Worm (Caenorhabditis elegans): ENCODE data around the gene pes-10.

pes-10 gene

DNA sequence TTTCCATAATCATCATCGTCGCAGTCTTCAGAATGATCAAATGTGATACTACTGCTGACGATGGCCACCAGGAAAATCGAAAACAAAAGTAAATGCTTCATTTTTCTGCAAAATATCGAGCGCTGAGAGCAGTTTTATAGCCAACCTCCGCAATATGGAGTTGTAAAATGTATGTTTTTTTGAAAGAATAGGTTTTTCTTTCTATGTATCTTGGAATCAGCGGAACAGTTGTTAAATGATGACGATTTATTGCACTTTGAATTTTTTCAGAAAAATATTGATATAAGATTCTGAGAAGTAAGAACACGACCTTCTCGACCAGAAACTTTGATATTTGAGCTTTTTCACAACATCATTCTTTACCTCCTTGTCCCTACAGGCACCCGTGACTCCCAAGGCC is 18.8 kb downstream of the pes-10 start, which contains the start of gene Y46G5A.23:
TSS of gene Y46G5A.23 (minus strand) at position 101 of the 400 bp plus-strand sequence.
- no peak for TF ChIP-seq unc-62 (GFP tag; optimal IDR thresholded peaks at IDR 0.05)

- no peak for TF ChIP-seq unc-62 (GFP tag; optimal IDR thresholded peaks at IDR 0.05)
These were observed 20.9 kb downstream of the pes-10 start, which contains the start of gene Y46G5A.38 for ce11 chrII:12826752-12827151. Y46G5A.38 (plus strand) TSS chrII:12827052.

ce11 chrII:12824463-12824862 is 23.2 kb downstream of the pes-10 start:
- no peak for TF ChIP-seq unc-62 (GFP tag; optimal IDR thresholded peaks at IDR 0.05)

DNA sequence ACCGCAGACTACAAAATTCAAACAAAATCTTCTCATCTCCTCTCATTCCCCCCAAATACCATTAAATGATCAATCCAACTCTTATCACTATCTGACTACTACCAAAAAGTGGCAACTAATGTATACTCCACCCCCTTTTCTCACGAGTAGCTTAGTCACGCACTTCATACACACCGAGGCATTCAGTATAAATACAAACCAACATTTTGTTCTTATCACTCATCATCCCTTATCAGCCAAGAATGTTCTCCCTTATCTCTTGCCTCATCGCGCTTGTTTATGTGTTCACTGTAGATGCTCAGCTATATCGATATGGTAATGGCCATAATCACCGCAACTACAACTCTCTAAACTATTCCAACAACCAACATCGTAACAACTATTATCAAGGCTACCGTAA is 24.2 kb downstream of the pes-10 start, which contains the start of gene Y46G5A.36:
TSS of gene Y46G5A.36 (plus strand) at position 243 of the 400 bp plus-strand sequence.
- no peak for TF ChIP-seq unc-62 (GFP tag; optimal IDR thresholded peaks at IDR 0.05)

ce11 chrII:12819979-12820378 is 27.7 kb downstream of the pes-10 start:
- TF ChIP-seq unc-62 (GFP tag; optimal IDR thresholded peaks at IDR 0.05), result no peak

ce11 chrII:12818488-12818887 is 29.1 kb downstream of the pes-10 start, which contains the start of gene Y46G5A.22:
Y46G5A.22 (minus strand) TSS chrII:12818588.
- no peak for TF ChIP-seq unc-62 (GFP tag; optimal IDR thresholded peaks at IDR 0.05)

DNA sequence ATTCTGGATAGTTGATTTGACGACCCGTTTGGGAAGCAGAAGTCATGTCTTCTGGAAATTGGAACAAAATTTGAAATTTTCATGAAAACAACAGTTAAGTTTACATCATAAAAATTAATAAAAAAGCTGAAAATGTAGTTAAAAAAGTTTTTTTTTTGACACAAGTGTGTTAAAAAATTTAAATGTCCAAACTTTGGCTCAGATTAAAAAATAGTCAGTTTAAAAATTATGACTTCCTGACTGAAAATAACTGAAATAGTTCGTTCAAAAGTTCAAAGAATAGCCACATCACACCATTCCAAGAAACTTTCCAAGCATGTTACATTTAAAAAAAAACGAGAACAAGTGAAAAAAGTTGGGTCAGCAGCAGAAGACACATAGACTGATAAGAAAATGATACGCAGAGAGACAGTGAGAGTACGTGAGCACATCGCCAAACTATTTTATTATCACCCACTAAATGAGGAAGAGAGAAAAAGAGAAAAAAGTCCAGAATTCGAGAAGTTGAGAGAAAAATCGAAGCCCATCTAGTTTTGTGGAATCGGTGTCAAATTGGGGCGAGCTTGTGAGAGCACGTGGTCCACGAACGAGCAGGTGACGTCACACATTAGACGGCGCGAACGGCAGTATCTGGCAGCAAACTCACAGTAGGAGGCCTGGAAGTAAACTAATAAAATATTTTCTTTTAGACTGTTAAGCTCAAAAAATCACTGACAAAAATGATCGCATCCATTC is 31.1 kb downstream of the pes-10 start, which contains the start of gene acl-7:
TSS of gene acl-7 (minus strand) at position 51 of the 735 bp plus-strand sequence.
- TF ChIP-seq unc-62 (GFP tag; optimal IDR thresholded peaks at IDR 0.05), result no peak

DNA sequence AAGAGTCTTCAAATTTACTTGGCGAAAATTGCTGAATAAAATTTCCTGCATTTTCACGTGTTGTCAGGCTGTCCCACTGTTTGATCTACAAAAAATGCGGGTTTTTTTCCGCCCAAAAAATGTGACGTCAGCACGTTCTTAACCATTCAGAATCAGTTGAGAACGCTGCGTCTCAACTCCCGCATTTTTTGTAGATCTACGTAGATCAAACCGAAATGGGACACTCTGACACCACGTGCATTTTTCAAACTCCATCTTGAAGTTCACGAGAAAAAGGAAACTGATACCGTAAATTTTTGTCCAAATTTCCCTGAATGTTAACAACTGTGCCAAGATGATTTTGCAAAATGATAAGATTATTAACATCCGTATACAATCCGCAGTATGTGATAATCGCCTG is 34.4 kb downstream of the pes-10 start:
- no peak for TF ChIP-seq unc-62 (GFP tag; optimal IDR thresholded peaks at IDR 0.05)

- no peak for TF ChIP-seq unc-62 (GFP tag; optimal IDR thresholded peaks at IDR 0.05)
These were observed 36.9 kb downstream of the pes-10 start, which contains the start of gene Y46G5A.20 for ce11 chrII:12810709-12811108. Y46G5A.20 (plus strand) TSS chrII:12811009.

- TF ChIP-seq unc-62 (GFP tag; optimal IDR thresholded peaks at IDR 0.05), result no peak
These were observed 37.9 kb downstream of the pes-10 start for ce11 chrII:12809725-12810124.

DNA sequence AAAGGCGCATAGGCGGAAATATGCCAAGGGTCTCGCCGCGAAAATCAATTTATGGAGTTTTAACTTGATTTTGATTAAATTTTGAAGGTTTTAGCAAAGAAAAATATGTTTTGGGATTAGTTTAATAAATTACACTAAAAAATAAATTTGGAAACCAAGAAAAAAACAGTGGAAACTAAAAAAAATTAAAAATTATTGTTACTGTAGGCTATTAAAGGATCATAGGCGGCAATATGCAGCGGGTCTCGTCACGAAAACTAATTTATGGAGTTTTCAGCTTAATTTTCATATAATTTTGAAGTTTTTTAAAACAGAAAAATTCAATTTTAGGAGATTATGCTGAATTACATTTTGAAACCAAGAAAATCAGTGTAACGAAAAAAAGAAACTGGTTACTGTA is 38.9 kb downstream of the pes-10 start:
- TF ChIP-seq unc-62 (GFP tag; optimal IDR thresholded peaks at IDR 0.05), result no peak

- TF ChIP-seq unc-62 (GFP tag; optimal IDR thresholded peaks at IDR 0.05), result no peak
These were observed 40.9 kb downstream of the pes-10 start, which contains the start of gene spds-1 for ce11 chrII:12806602-12807182. spds-1 (plus strand) TSS chrII:12806899.

- TF ChIP-seq unc-62 (GFP tag; optimal IDR thresholded peaks at IDR 0.05), result no peak
These were observed 41.8 kb downstream of the pes-10 start for ce11 chrII:12805765-12806384.

DNA sequence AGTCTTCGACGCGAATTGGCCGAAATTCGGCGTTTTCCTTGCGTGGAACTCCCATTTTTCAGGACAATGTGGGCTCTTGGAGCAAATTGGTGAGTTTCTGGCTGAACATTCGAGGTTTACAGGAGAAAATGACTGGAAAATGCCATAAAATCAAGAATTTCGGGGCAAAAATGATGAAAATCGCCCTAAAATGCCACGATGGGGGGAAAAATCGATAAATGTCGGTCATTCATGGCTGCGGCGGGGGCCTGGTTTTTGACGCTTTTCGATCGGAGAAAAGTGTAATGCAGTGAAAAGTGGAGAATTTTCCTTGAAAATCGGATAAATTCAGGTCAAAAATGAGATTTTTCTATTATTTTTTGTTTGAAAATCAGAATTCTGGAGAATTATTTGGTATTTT is 42.5 kb downstream of the pes-10 start, which contains the start of the genes Y46G5A.18 and Y46G5A.47:
TSS of gene Y46G5A.18 (minus strand) at position 101 of the 400 bp plus-strand sequence.
TSS of gene Y46G5A.47 (minus strand) at position 146 of the 400 bp plus-strand sequence.
- no peak for TF ChIP-seq unc-62 (GFP tag; optimal IDR thresholded peaks at IDR 0.05)

ce11 chrII:12799927-12800522 is 47.6 kb downstream of the pes-10 start:
- TF ChIP-seq unc-62 (GFP tag; optimal IDR thresholded peaks at IDR 0.05), result no peak

DNA sequence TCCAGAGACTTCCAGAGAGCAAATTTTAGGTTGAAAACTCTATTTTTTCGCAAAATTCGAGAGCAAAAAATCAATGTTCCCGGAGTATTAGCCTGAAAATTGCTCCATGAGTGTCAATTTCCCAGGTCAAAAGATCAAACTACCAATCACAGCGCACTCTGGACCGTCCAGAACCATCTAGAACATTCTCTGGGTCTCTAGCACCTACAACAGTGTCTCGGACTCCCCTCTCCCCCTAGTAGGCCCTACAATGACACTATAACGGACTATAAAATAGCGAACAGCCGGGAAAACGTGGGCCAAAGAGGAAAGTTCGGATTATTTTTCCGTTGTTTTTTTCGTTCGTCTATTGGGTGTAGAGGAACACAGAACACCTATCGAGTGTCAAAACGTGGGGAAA is 48.3 kb downstream of the pes-10 start:
- no peak for TF ChIP-seq unc-62 (GFP tag; optimal IDR thresholded peaks at IDR 0.05)

Measured in whole organism, dauer.